Fruit fly (Drosophila melanogaster) whole organism, embryonic: ENCODE data around the gene Bro.

Experiments
- ATbp ChIP-seq: fragments of 200-800 bp; sonication (Bioruptor generic); optimal IDR thresholded peaks from 2 replicates; lab custom pipeline; 2017; ENCODE audit warnings: missing biosample characterization, mild to moderate bottlenecking, missing genetic modification characterization, missing genetic modification reagents
- Bgb ChIP-seq: fragments of 200-800 bp; sonication (Bioruptor generic); IDR thresholded peaks from 2 replicates; pipeline ENCODE4 v1.3.6; 2022; ENCODE audit warnings: missing biosample characterization, missing genetic modification characterization; ENCODE audit not compliant: partially characterized antibody
- Bteb2 ChIP-seq: fragments of 200-800 bp; sonication (Bioruptor generic); optimal IDR thresholded peaks from 2 replicates; lab custom pipeline; 2016; ENCODE audit warnings: missing biosample characterization, missing genetic modification characterization
- CG10147 ChIP-seq: fragments of 200-800 bp; sonication (Bioruptor generic); optimal IDR thresholded peaks from 2 replicates; lab custom pipeline; 2019; ENCODE audit warnings: missing biosample characterization, mild to moderate bottlenecking, missing genetic modification characterization, moderate library complexity
- CG10431 ChIP-seq: fragments of 200-800 bp; sonication (Bioruptor generic); optimal IDR thresholded peaks from 3 replicates; lab custom pipeline; 2018; ENCODE audit warnings: missing biosample characterization, mild to moderate bottlenecking, missing genetic modification characterization
- CG11504 ChIP-seq: fragments of 200-800 bp; sonication (Bioruptor generic); optimal IDR thresholded peaks from 3 replicates; lab custom pipeline; 2019; ENCODE audit warnings: missing biosample characterization, mild to moderate bottlenecking, missing genetic modification characterization, moderate library complexity
- CG11696 ChIP-seq: fragments of 200-800 bp; sonication (Bioruptor generic); IDR thresholded peaks from 2 replicates; pipeline ENCODE4 v1.3.6; 2022; ENCODE audit warnings: missing biosample characterization, missing genetic modification characterization
- CG12942 ChIP-seq: fragments of 200-800 bp; sonication (Bioruptor generic); optimal IDR thresholded peaks from 3 replicates; lab custom pipeline; 2016; ENCODE audit warnings: missing biosample characterization, missing genetic modification characterization
- CG15601 ChIP-seq: fragments of 200-800 bp; sonication (Bioruptor generic); optimal IDR thresholded peaks from 3 replicates; lab custom pipeline; 2019; ENCODE audit warnings: missing biosample characterization, mild to moderate bottlenecking, missing genetic modification characterization, moderate library complexity
- CG1602 ChIP-seq: fragments of 200-800 bp; sonication (Bioruptor generic); optimal IDR thresholded peaks from 3 replicates; lab custom pipeline; 2016; ENCODE audit warnings: missing biosample characterization, missing genetic modification characterization
- CG17612 ChIP-seq: fragments of 200-800 bp; sonication (Bioruptor generic); IDR thresholded peaks from 2 replicates; pipeline ENCODE4 v1.3.6; 2022; ENCODE audit warnings: missing biosample characterization, missing genetic modification characterization
- CG17912 ChIP-seq: fragments of 200-800 bp; sonication (Bioruptor generic); optimal IDR thresholded peaks from 2 replicates; lab custom pipeline; 2018; ENCODE audit warnings: missing biosample characterization, mild to moderate bottlenecking, missing genetic modification characterization
- CG18599 ChIP-seq: fragments of 200-800 bp; sonication (Bioruptor generic); optimal IDR thresholded peaks from 3 replicates; lab custom pipeline; 2017; ENCODE audit warnings: missing biosample characterization, missing genetic modification characterization, mild to moderate bottlenecking, moderate library complexity, missing genetic modification reagents
- CG2199 ChIP-seq: fragments of 200-800 bp; sonication (Bioruptor generic); IDR thresholded peaks from 3 replicates; pipeline ENCODE4 v1.3.6; 2022; ENCODE audit warnings: missing biosample characterization, missing genetic modification characterization
- CG30403 ChIP-seq: fragments of 200-800 bp; sonication (Bioruptor generic); optimal IDR thresholded peaks from 3 replicates; lab custom pipeline; 2016; ENCODE audit warnings: missing biosample characterization, missing genetic modification characterization
- CG31441 ChIP-seq: fragments of 200-800 bp; sonication (Bioruptor generic); IDR thresholded peaks from 2 replicates; pipeline ENCODE4 v1.3.6; 2022; ENCODE audit warnings: missing biosample characterization, missing genetic modification characterization
- CG32772 ChIP-seq: fragments of 200-800 bp; sonication (Bioruptor generic); IDR thresholded peaks from 2 replicates; pipeline ENCODE4 v1.3.6; 2022; ENCODE audit warnings: missing biosample characterization, missing genetic modification characterization
- CG3407 ChIP-seq: fragments of 200-800 bp; sonication (Bioruptor generic); optimal IDR thresholded peaks from 2 replicates; lab custom pipeline; 2018; ENCODE audit warnings: missing biosample characterization, mild to moderate bottlenecking, missing genetic modification characterization
- CG3847 ChIP-seq: fragments of 200-800 bp; sonication (Bioruptor generic); IDR thresholded peaks from 2 replicates; pipeline ENCODE4 v1.3.6; 2022; ENCODE audit warnings: missing biosample characterization, missing genetic modification characterization
- CG3995 ChIP-seq: fragments of 200-800 bp; sonication (Bioruptor generic); optimal IDR thresholded peaks from 3 replicates; lab custom pipeline; 2016; ENCODE audit warnings: missing biosample characterization, missing genetic modification characterization
- CG4424 ChIP-seq: fragments of 200-800 bp; sonication (Bioruptor generic); optimal IDR thresholded peaks from 3 replicates; lab custom pipeline; 2016; ENCODE audit warnings: missing biosample characterization, missing genetic modification characterization
- CG4820 ChIP-seq: fragments of 200-800 bp; sonication (Bioruptor generic); optimal IDR thresholded peaks from 3 replicates; lab custom pipeline; 2016; ENCODE audit warnings: missing biosample characterization, missing genetic modification characterization
- CG6254 ChIP-seq: fragments of 200-800 bp; sonication (Bioruptor generic); optimal IDR thresholded peaks from 3 replicates; lab custom pipeline; 2017; ENCODE audit warnings: mild to moderate bottlenecking, missing biosample characterization, missing genetic modification reagents, missing genetic modification characterization
- CG9817 ChIP-seq: fragments of 200-800 bp; sonication (Bioruptor generic); optimal IDR thresholded peaks from 2 replicates; lab custom pipeline; 2018; ENCODE audit warnings: missing biosample characterization, mild to moderate bottlenecking, missing genetic modification characterization, moderate library complexity
- CTCF ChIP-seq: fragments of 200-800 bp; sonication (Bioruptor generic); optimal IDR thresholded peaks from 2 replicates; lab custom pipeline; 2017; ENCODE audit warnings: missing biosample characterization, mild to moderate bottlenecking, missing genetic modification characterization, moderate library complexity
- D ChIP-seq, 2 experiments: fragments of 200-800 bp in 1 of 2; fragments of >200 bp in 1 of 2; sonication (Bioruptor generic) in 1 of 2; optimal IDR thresholded peaks; 2 replicates in 1 of 2; 3 replicates in 1 of 2; lab custom pipeline; 2017; ENCODE audit warnings: mild to moderate bottlenecking in 1 of 2, missing biosample characterization in 1 of 2, missing genetic modification characterization in 1 of 2, missing genetic modification reagents in 1 of 2
- Dfd ChIP-seq, 2 experiments: fragments of >200 bp; optimal IDR thresholded peaks; 2 replicates each; lab custom pipeline; 2017; ENCODE audit warnings: missing biosample characterization in 2 of 2, missing genetic modification characterization in 2 of 2
- Eip74EF ChIP-seq, 2 experiments: fragments of 200-800 bp in 1 of 2; fragments of >200 bp in 1 of 2; sonication (Bioruptor generic) in 1 of 2; optimal IDR thresholded peaks; 2 replicates each; lab custom pipeline; 2017 to 2019; ENCODE audit warnings: missing biosample characterization in 2 of 2, missing genetic modification characterization in 2 of 2, mild to moderate bottlenecking in 1 of 2, moderate library complexity in 1 of 2
- HHEX ChIP-seq: fragments of 200-800 bp; sonication (Bioruptor generic); optimal IDR thresholded peaks from 3 replicates; lab custom pipeline; 2017; ENCODE audit warnings: missing biosample characterization, mild to moderate bottlenecking, missing genetic modification characterization, missing genetic modification reagents
- HLH54F ChIP-seq: fragments of 200-800 bp; sonication (Bioruptor generic); optimal IDR thresholded peaks from 3 replicates; lab custom pipeline; 2016; ENCODE audit warnings: missing biosample characterization, missing genetic modification characterization
- Lim3 ChIP-seq: fragments of 200-800 bp; sonication (Bioruptor generic); IDR thresholded peaks from 2 replicates; pipeline ENCODE4 v1.3.6; 2022; ENCODE audit warnings: missing biosample characterization, missing genetic modification characterization
- Sox100B ChIP-seq: fragments of 200-800 bp; sonication (Bioruptor generic); optimal IDR thresholded peaks from 3 replicates; lab custom pipeline; 2018; ENCODE audit warnings: missing biosample characterization, mild to moderate bottlenecking, missing genetic modification characterization
- chinmo ChIP-seq: fragments of 200-800 bp; sonication (Bioruptor generic); IDR thresholded peaks from 4 replicates; pipeline ENCODE4 v1.3.6; 2022; ENCODE audit warnings: missing biosample characterization, missing genetic modification characterization; ENCODE audit not compliant: partially characterized antibody
- da ChIP-seq: fragments of 200-800 bp; sonication (Bioruptor generic); optimal IDR thresholded peaks from 2 replicates; lab custom pipeline; 2016; ENCODE audit warnings: missing biosample characterization, missing genetic modification characterization
- dimm ChIP-seq: fragments of 200-800 bp; sonication (Bioruptor generic); IDR thresholded peaks from 2 replicates; pipeline ENCODE4 v1.3.6; 2022; ENCODE audit warnings: missing biosample characterization, missing genetic modification characterization
- disco-r ChIP-seq: fragments of 200-800 bp; sonication (Bioruptor generic); optimal IDR thresholded peaks from 2 replicates; lab custom pipeline; 2016; ENCODE audit warnings: missing biosample characterization, missing genetic modification characterization
- esg ChIP-seq: fragments of 200-800 bp; sonication (Bioruptor generic); conservative IDR thresholded peaks from 2 replicates; pipeline ENCODE4 v1.3.6; 2022; ENCODE audit warnings: missing biosample characterization, missing genetic modification characterization
- ewg ChIP-seq: fragments of 200-800 bp; sonication (Bioruptor generic); optimal IDR thresholded peaks from 3 replicates; lab custom pipeline; 2017; ENCODE audit warnings: mild to moderate bottlenecking, missing biosample characterization, missing genetic modification reagents, missing genetic modification characterization
- gcm2 ChIP-seq: fragments of 200-800 bp; sonication (Bioruptor generic); optimal IDR thresholded peaks from 2 replicates; lab custom pipeline; 2016; ENCODE audit warnings: missing biosample characterization, missing genetic modification characterization
- grn ChIP-seq: fragments of 200-800 bp; sonication (Bioruptor generic); optimal IDR thresholded peaks from 3 replicates; lab custom pipeline; 2017; ENCODE audit warnings: missing biosample characterization, missing genetic modification characterization
- h ChIP-seq: fragments of >200 bp; optimal IDR thresholded peaks from 2 replicates; lab custom pipeline; 2017
- hkb ChIP-seq, 2 experiments: fragments of 200-800 bp in 1 of 2; fragments of >200 bp in 1 of 2; sonication (Bioruptor generic) in 1 of 2; IDR thresholded peaks in 1 of 2; optimal IDR thresholded peaks in 1 of 2; 2 replicates each; pipeline versions ENCODE4 v1.3.6 to Lab custom; 2017 to 2022; ENCODE audit warnings: missing biosample characterization in 1 of 2, missing genetic modification characterization in 1 of 2
- ken ChIP-seq: fragments of 200-800 bp; sonication (Bioruptor generic); IDR thresholded peaks from 3 replicates; pipeline ENCODE4 v1.3.6; 2022; ENCODE audit warnings: missing biosample characterization, missing genetic modification characterization
- lab ChIP-seq: fragments of 200-800 bp; sonication (Bioruptor generic); optimal IDR thresholded peaks from 3 replicates; lab custom pipeline; 2017; ENCODE audit warnings: missing biosample characterization, missing genetic modification characterization, mild to moderate bottlenecking, moderate library complexity, missing genetic modification reagents
- lbe ChIP-seq: fragments of 200-800 bp; sonication (Bioruptor generic); optimal IDR thresholded peaks from 2 replicates; lab custom pipeline; 2016; ENCODE audit warnings: missing biosample characterization, mild to moderate bottlenecking, missing genetic modification characterization
- pnt ChIP-seq: fragments of 200-800 bp; sonication (Bioruptor generic); optimal IDR thresholded peaks from 3 replicates; lab custom pipeline; 2016; ENCODE audit warnings: missing biosample characterization, missing genetic modification characterization
- ranshi ChIP-seq: fragments of 200-800 bp; sonication (Bioruptor generic); IDR thresholded peaks from 2 replicates; pipeline ENCODE4 v1.3.6; 2022; ENCODE audit warnings: missing biosample characterization, missing genetic modification characterization
- row ChIP-seq: fragments of 200-800 bp; sonication (Bioruptor generic); IDR thresholded peaks from 3 replicates; pipeline ENCODE4 v1.3.6; 2022; ENCODE audit warnings: missing biosample characterization, missing genetic modification characterization
- twi ChIP-seq: fragments of 200-800 bp; optimal IDR thresholded peaks from 2 replicates; lab custom pipeline; 2019; ENCODE audit warnings: missing biosample characterization, mild to moderate bottlenecking, missing genetic modification characterization, moderate library complexity

The Bro gene

DNA sequence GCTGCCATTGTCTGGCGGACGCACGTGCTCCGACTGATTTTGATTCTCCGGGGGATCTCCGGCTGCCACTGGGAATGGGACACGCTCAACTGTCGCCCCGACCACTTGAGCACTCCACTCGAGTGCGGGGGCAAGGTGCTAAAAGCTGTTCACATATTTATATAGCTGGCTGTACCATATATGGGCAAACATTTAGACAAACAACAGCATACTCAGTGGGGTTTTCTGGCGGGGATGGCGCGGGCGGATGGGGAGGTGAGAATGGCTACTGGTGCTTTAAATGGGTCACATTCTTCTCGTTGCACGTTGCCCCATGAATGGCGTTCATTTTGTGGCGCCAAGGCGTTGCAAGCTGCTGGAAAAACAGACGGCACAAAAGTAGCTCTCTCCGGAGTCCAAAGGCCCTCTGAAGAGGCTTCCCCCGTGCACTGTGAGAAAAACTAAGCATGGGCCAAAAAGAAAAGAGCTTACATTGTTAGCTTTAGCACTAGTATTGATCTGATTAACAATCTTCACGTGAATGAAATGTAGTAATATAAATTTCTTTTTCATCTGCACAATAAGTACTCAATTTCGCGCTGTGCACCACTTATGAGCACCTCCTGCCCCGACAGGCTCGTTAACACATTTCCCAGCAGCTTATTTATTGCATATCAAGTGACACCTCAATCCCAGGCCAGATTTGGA is 43.2 kb downstream of the Bro start (continued):
- no peak for TF ChIP-seq D (optimal IDR thresholded peaks at IDR 0.05; lab: Kevin White, UChicago)
- peak; percentile 50 for TF ChIP-seq D (GFP tag; optimal IDR thresholded peaks at IDR 0.05; lab: Kevin White, UChicago)
- peak; percentile 15; the same call in 1 of the 2 replicates for TF ChIP-seq CG17612 (GFP tag; lab: Robert Waterston, UW)
- no peak for TF ChIP-seq disco-r (GFP tag; lab: Kevin White, UChicago)
- TF ChIP-seq CG15601: peak; percentile 35
- peak; percentile 36 for TF ChIP-seq Sox100B (GFP tag; lab: Kevin White, UChicago)
- peak; percentile 81 for TF ChIP-seq ATbp (GFP tag; lab: Kevin White, UChicago)
- no peak for TF ChIP-seq lbe (GFP tag; lab: Kevin White, UChicago)
- TF ChIP-seq Bgb (GFP tag; lab: Robert Waterston, UW): no peak
- TF ChIP-seq ken: no peak
- TF ChIP-seq lab: peak; percentile 68
- no peak for TF ChIP-seq CG2199 (GFP tag; lab: Robert Waterston, UW)
- TF ChIP-seq hkb (optimal IDR thresholded peaks at IDR 0.05; lab: Kevin White, UChicago): no peak
- 0 out of 2 replicates have a peak, but pooled peaks have one; percentile 41 for TF ChIP-seq hkb (GFP tag; IDR thresholded peaks at IDR 0.05; lab: Robert Waterston, UW)
- TF ChIP-seq Dfd (GFP tag; optimal IDR thresholded peaks at IDR 0.05; lab: Kevin White, UChicago): no peak
- no peak for TF ChIP-seq Eip74EF (GFP tag; optimal IDR thresholded peaks at IDR 0.05; lab: Kevin White, UChicago)
- TF ChIP-seq CG3995: no peak
- TF ChIP-seq Bteb2 (GFP tag; lab: Kevin White, UChicago): no peak
- TF ChIP-seq CG4820 (GFP tag; lab: Kevin White, UChicago): peak; percentile 50
- peak; percentile 57 for TF ChIP-seq CG4424 (GFP tag; lab: Kevin White, UChicago)
- peak; percentile 51 for TF ChIP-seq CG31441 (GFP tag; lab: Robert Waterston, UW)
- peak; percentile 45 for TF ChIP-seq CG18599 (GFP tag; lab: Kevin White, UChicago)
- TF ChIP-seq CG10147 (GFP tag; lab: Kevin White, UChicago): no peak
- no peak for TF ChIP-seq h
- no peak for TF ChIP-seq CG12942 (GFP tag; lab: Kevin White, UChicago)
- TF ChIP-seq CG17912 (GFP tag; lab: Kevin White, UChicago): no peak
- TF ChIP-seq HHEX (GFP tag; lab: Kevin White, UChicago): peak; percentile 52
- TF ChIP-seq CG10431 (GFP tag; lab: Kevin White, UChicago): peak; percentile 69
- TF ChIP-seq CG1602: no peak
- no peak for TF ChIP-seq ranshi (GFP tag; lab: Robert Waterston, UW)
- peak; percentile 6 for TF ChIP-seq ewg (GFP tag; lab: Kevin White, UChicago)
- TF ChIP-seq Lim3 (GFP tag; lab: Robert Waterston, UW): no peak
- TF ChIP-seq dimm (GFP tag; lab: Robert Waterston, UW): no peak
- TF ChIP-seq CTCF (GFP tag; lab: Kevin White, UChicago): no peak
- TF ChIP-seq da (GFP tag; lab: Kevin White, UChicago): no peak
- TF ChIP-seq CG30403 (GFP tag; lab: Kevin White, UChicago): peak; percentile 10
- TF ChIP-seq gcm2: no peak
- TF ChIP-seq row: peak; percentile 52
- TF ChIP-seq chinmo (GFP tag; lab: Robert Waterston, UW): no peak
- TF ChIP-seq CG11504 (tag; lab: Kevin White, UChicago): peak; percentile 51
- no peak for TF ChIP-seq esg (GFP tag; lab: Robert Waterston, UW)
- TF ChIP-seq twi (tag; lab: Kevin White, UChicago): no peak
- TF ChIP-seq CG9817 (tag; lab: Kevin White, UChicago): no peak
- TF ChIP-seq CG3407 (GFP tag; lab: Kevin White, UChicago): peak; percentile 57
- TF ChIP-seq pnt (GFP tag; lab: Kevin White, UChicago): peak; percentile 7
- peak; percentile 3 for TF ChIP-seq grn (GFP tag; lab: Kevin White, UChicago)
- TF ChIP-seq CG11696 (GFP tag; lab: Robert Waterston, UW): no peak
- TF ChIP-seq CG3847 (GFP tag; lab: Robert Waterston, UW): 0 out of 2 replicates have a peak, but pooled peaks have one; percentile 1
- TF ChIP-seq CG6254 (GFP tag; lab: Kevin White, UChicago): peak; percentile 37
- peak; percentile 52; the same call in 1 of the 2 replicates for TF ChIP-seq CG32772 (GFP tag; lab: Robert Waterston, UW)
- TF ChIP-seq HLH54F (GFP tag; lab: Kevin White, UChicago): no peak
